Fruit fly (Drosophila melanogaster): ENCODE results near the gene fiz.

dm6 chrX:14871028-14871427, 38.5 kb downstream of the fiz start, which contains the start of gene CG9518:
- TF ChIP-seq lola (GFP tag; optimal IDR thresholded peaks at IDR 0.05) (no peak), Dfd (GFP tag; optimal IDR thresholded peaks at IDR 0.05) (no peak), br (GFP tag; optimal IDR thresholded peaks at IDR 0.05) (no peak), CG9705 (GFP tag; optimal IDR thresholded peaks at IDR 0.05) (no peak), h (GFP tag; optimal IDR thresholded peaks at IDR 0.05) (no peak), psq (GFP tag; optimal IDR thresholded peaks at IDR 0.05) (no peak), pan (optimal IDR thresholded peaks at IDR 0.05) (no peak), Sp1 (GFP tag; optimal IDR thresholded peaks at IDR 0.05) (no peak), Abd-B (GFP tag; optimal IDR thresholded peaks at IDR 0.05) (no peak), fru (GFP tag; optimal IDR thresholded peaks at IDR 0.05) (no peak)
